Fruit fly (Drosophila melanogaster) whole organism, prepupa: ENCODE results near the gene CG8641.

ENCODE experiments used
- Blimp-1 ChIP-seq: fragments of 200-800 bp; sonication (Bioruptor generic); optimal IDR thresholded peaks from 3 replicates; lab custom pipeline; 2017; ENCODE audit warnings: missing biosample characterization, missing genetic modification characterization, mild to moderate bottlenecking, moderate library complexity, missing genetic modification reagents
- CG10631 ChIP-seq: fragments of 200-800 bp; sonication (Bioruptor generic); optimal IDR thresholded peaks from 2 replicates; lab custom pipeline; 2016; ENCODE audit warnings: missing biosample characterization, missing genetic modification characterization
- CG11294 ChIP-seq: fragments of 200-800 bp; sonication (Bioruptor generic); IDR thresholded peaks from 2 replicates; pipeline ENCODE4 v1.3.6; 2022; ENCODE audit warnings: missing biosample characterization, missing genetic modification characterization
- CG11902 ChIP-seq: fragments of 200-800 bp; sonication (Bioruptor generic); optimal IDR thresholded peaks from 3 replicates; lab custom pipeline; 2016; ENCODE audit warnings: missing biosample characterization, missing genetic modification characterization
- CG15336 ChIP-seq: fragments of 200-800 bp; sonication (Bioruptor generic); IDR thresholded peaks from 2 replicates; pipeline ENCODE4 v1.3.6; 2022; ENCODE audit warnings: missing biosample characterization, missing genetic modification characterization
- CG1621 ChIP-seq: fragments of 200-800 bp; sonication (Bioruptor generic); optimal IDR thresholded peaks from 3 replicates; lab custom pipeline; 2018; ENCODE audit warnings: missing biosample characterization, mild to moderate bottlenecking, missing genetic modification characterization
- CG16779 ChIP-seq: fragments of 200-800 bp; sonication (Bioruptor generic); optimal IDR thresholded peaks from 3 replicates; lab custom pipeline; 2017; ENCODE audit warnings: missing biosample characterization, mild to moderate bottlenecking, missing genetic modification characterization
- CG3032 ChIP-seq: fragments of 200-800 bp; optimal IDR thresholded peaks from 2 replicates; lab custom pipeline; 2019; ENCODE audit warnings: missing biosample characterization, mild to moderate bottlenecking, missing genetic modification characterization, moderate library complexity
- CG31627 ChIP-seq: fragments of 200-800 bp; sonication (Bioruptor generic); optimal IDR thresholded peaks from 3 replicates; lab custom pipeline; 2016; ENCODE audit warnings: missing biosample characterization, missing genetic modification characterization
- CG32006 ChIP-seq: fragments of 200-800 bp; sonication (Bioruptor generic); optimal IDR thresholded peaks from 3 replicates; lab custom pipeline; 2017; ENCODE audit warnings: missing biosample characterization, mild to moderate bottlenecking, missing genetic modification characterization
- CG4318 ChIP-seq: fragments of 200-800 bp; sonication (Bioruptor generic); optimal IDR thresholded peaks from 3 replicates; lab custom pipeline; 2017; ENCODE audit warnings: missing biosample characterization, mild to moderate bottlenecking, missing genetic modification characterization
- CG6163 ChIP-seq: fragments of 200-800 bp; sonication (Bioruptor generic); IDR thresholded peaks from 3 replicates; pipeline ENCODE4 v1.3.6; 2022; ENCODE audit warnings: missing biosample characterization, missing genetic modification characterization
- CG6276 ChIP-seq: fragments of 200-800 bp; sonication (Bioruptor generic); optimal IDR thresholded peaks from 2 replicates; lab custom pipeline; 2017; ENCODE audit warnings: missing biosample characterization, mild to moderate bottlenecking, missing genetic modification characterization
- CG6854 ChIP-seq: fragments of 200-800 bp; sonication (Bioruptor generic); optimal IDR thresholded peaks from 2 replicates; lab custom pipeline; 2017; ENCODE audit warnings: missing biosample characterization, mild to moderate bottlenecking, missing genetic modification characterization
- CG7368 ChIP-seq: fragments of 200-800 bp; sonication (Bioruptor generic); optimal IDR thresholded peaks from 3 replicates; lab custom pipeline; 2016; ENCODE audit warnings: missing biosample characterization, missing genetic modification characterization
- CG8319 ChIP-seq: fragments of 200-800 bp; sonication (Bioruptor generic); optimal IDR thresholded peaks from 3 replicates; lab custom pipeline; 2016; ENCODE audit warnings: missing biosample characterization, missing genetic modification characterization
- CG8632 ChIP-seq: fragments of 200-800 bp; sonication (Bioruptor generic); optimal IDR thresholded peaks from 3 replicates; lab custom pipeline; 2016; ENCODE audit warnings: missing biosample characterization, missing genetic modification characterization
- CG9139 ChIP-seq: fragments of 200-800 bp; sonication (Bioruptor generic); optimal IDR thresholded peaks from 3 replicates; lab custom pipeline; 2017; ENCODE audit warnings: missing biosample characterization, mild to moderate bottlenecking, missing genetic modification characterization
- Eip75B ChIP-seq: fragments of 200-800 bp; sonication (Bioruptor generic); optimal IDR thresholded peaks from 3 replicates; lab custom pipeline; 2016; ENCODE audit warnings: missing biosample characterization, missing genetic modification characterization
- Eip78C ChIP-seq: fragments of 200-800 bp; sonication (Bioruptor generic); peaks from one replicate; lab custom pipeline; 2016; ENCODE audit warnings: missing biosample characterization, missing genetic modification characterization
- Eip93F ChIP-seq: fragments of 200-800 bp; sonication (Bioruptor generic); optimal IDR thresholded peaks from 2 replicates; lab custom pipeline; 2016; ENCODE audit warnings: missing biosample characterization, mild to moderate bottlenecking, missing genetic modification characterization
- Ets21C ChIP-seq: fragments of 200-800 bp; sonication (Bioruptor generic); optimal IDR thresholded peaks from 3 replicates; lab custom pipeline; 2016; ENCODE audit warnings: missing biosample characterization, missing genetic modification characterization
- Ets96B ChIP-seq: fragments of 200-800 bp; optimal IDR thresholded peaks from 2 replicates; lab custom pipeline; 2019; ENCODE audit warnings: missing biosample characterization, mild to moderate bottlenecking, missing genetic modification characterization, moderate library complexity
- Gug ChIP-seq: fragments of 200-800 bp; sonication (Bioruptor generic); IDR thresholded peaks from 2 replicates; pipeline ENCODE4 v1.3.6; 2022; ENCODE audit warnings: missing biosample characterization, missing genetic modification characterization
- Hr38 ChIP-seq: sonication (Bioruptor generic); optimal IDR thresholded peaks from 2 replicates; lab custom pipeline; 2016; ENCODE audit warnings: missing biosample characterization, missing genetic modification characterization
- Hr39 ChIP-seq: fragments of 200-800 bp; sonication (Bioruptor generic); optimal IDR thresholded peaks from 2 replicates; lab custom pipeline; 2016; ENCODE audit warnings: missing biosample characterization, missing genetic modification characterization
- Hr4 ChIP-seq: fragments of 200-800 bp; sonication (Bioruptor generic); optimal IDR thresholded peaks from 3 replicates; lab custom pipeline; 2016; ENCODE audit warnings: missing biosample characterization, missing genetic modification characterization
- Lpt ChIP-seq: fragments of 200-800 bp; sonication (Bioruptor generic); optimal IDR thresholded peaks from 3 replicates; lab custom pipeline; 2016; ENCODE audit warnings: missing biosample characterization, missing genetic modification characterization
- Met ChIP-seq: fragments of 200-800 bp; sonication (Bioruptor generic); optimal IDR thresholded peaks from 3 replicates; lab custom pipeline; 2016; ENCODE audit warnings: missing biosample characterization, missing genetic modification characterization
- OdsH ChIP-seq: fragments of 200-800 bp; sonication (Bioruptor generic); optimal IDR thresholded peaks from 3 replicates; lab custom pipeline; 2016; ENCODE audit warnings: missing biosample characterization, missing genetic modification characterization
- Smox ChIP-seq: fragments of 200-800 bp; sonication (Bioruptor generic); optimal IDR thresholded peaks from 3 replicates; lab custom pipeline; 2016; ENCODE audit warnings: missing biosample characterization, missing genetic modification characterization
- Sox15 ChIP-seq: fragments of 200-800 bp; sonication (Bioruptor generic); optimal IDR thresholded peaks from 3 replicates; lab custom pipeline; 2016; ENCODE audit warnings: missing biosample characterization, missing genetic modification characterization
- acj6 ChIP-seq: fragments of 200-800 bp; sonication (Bioruptor generic); optimal IDR thresholded peaks from 3 replicates; lab custom pipeline; 2016; ENCODE audit warnings: missing biosample characterization, missing genetic modification characterization
- cyc ChIP-seq: fragments of 200-800 bp; sonication (Bioruptor generic); optimal IDR thresholded peaks from 3 replicates; lab custom pipeline; 2016; ENCODE audit warnings: missing biosample characterization, missing genetic modification characterization
- dac ChIP-seq: fragments of 200-800 bp; sonication (Bioruptor generic); optimal IDR thresholded peaks from 2 replicates; lab custom pipeline; 2017; ENCODE audit warnings: missing biosample characterization, mild to moderate bottlenecking, missing genetic modification characterization
- dsx ChIP-seq: fragments of 200-800 bp; optimal IDR thresholded peaks from 3 replicates; lab custom pipeline; 2019; ENCODE audit warnings: missing biosample characterization, mild to moderate bottlenecking, missing genetic modification characterization, moderate library complexity; ENCODE audit not compliant: poor library complexity, severe bottlenecking
- eg ChIP-seq: fragments of 200-800 bp; sonication (Bioruptor generic); IDR thresholded peaks from 3 replicates; pipeline ENCODE4 v1.3.6; 2022; ENCODE audit warnings: missing biosample characterization, missing genetic modification characterization
- esn ChIP-seq: fragments of 200-800 bp; sonication (Bioruptor generic); optimal IDR thresholded peaks from 2 replicates; lab custom pipeline; 2016; ENCODE audit warnings: missing biosample characterization, mild to moderate bottlenecking, missing genetic modification characterization, moderate library complexity
- net ChIP-seq: fragments of 200-800 bp; sonication (Bioruptor generic); optimal IDR thresholded peaks from 3 replicates; lab custom pipeline; 2016; ENCODE audit warnings: missing biosample characterization, missing genetic modification characterization
- pdm3 ChIP-seq: fragments of 200-800 bp; sonication (Bioruptor generic); optimal IDR thresholded peaks from 3 replicates; lab custom pipeline; 2016; ENCODE audit warnings: missing biosample characterization, missing genetic modification characterization
- spab ChIP-seq: fragments of 200-800 bp; sonication (Bioruptor generic); optimal IDR thresholded peaks from 2 replicates; lab custom pipeline; 2017; ENCODE audit warnings: missing biosample characterization, mild to moderate bottlenecking, missing genetic modification characterization, missing genetic modification reagents
- ss ChIP-seq, 2 experiments: fragments of 200-800 bp; sonication (Bioruptor generic); optimal IDR thresholded peaks; 2 replicates in 1 of 2; 3 replicates in 1 of 2; lab custom pipeline; 2017 to 2018; ENCODE audit warnings: mild to moderate bottlenecking in 2 of 2, missing biosample characterization in 2 of 2, missing genetic modification characterization in 2 of 2, moderate library complexity in 1 of 2
- svp ChIP-seq: fragments of 200-800 bp; sonication (Bioruptor generic); peaks from one replicate; lab custom pipeline; 2016; ENCODE audit warnings: missing biosample characterization, missing genetic modification characterization
- vri ChIP-seq: fragments of 200-800 bp; sonication (Bioruptor generic); optimal IDR thresholded peaks from 3 replicates; lab custom pipeline; 2016; ENCODE audit warnings: missing biosample characterization, mild to moderate bottlenecking, missing genetic modification characterization

CG8641 gene

DNA sequence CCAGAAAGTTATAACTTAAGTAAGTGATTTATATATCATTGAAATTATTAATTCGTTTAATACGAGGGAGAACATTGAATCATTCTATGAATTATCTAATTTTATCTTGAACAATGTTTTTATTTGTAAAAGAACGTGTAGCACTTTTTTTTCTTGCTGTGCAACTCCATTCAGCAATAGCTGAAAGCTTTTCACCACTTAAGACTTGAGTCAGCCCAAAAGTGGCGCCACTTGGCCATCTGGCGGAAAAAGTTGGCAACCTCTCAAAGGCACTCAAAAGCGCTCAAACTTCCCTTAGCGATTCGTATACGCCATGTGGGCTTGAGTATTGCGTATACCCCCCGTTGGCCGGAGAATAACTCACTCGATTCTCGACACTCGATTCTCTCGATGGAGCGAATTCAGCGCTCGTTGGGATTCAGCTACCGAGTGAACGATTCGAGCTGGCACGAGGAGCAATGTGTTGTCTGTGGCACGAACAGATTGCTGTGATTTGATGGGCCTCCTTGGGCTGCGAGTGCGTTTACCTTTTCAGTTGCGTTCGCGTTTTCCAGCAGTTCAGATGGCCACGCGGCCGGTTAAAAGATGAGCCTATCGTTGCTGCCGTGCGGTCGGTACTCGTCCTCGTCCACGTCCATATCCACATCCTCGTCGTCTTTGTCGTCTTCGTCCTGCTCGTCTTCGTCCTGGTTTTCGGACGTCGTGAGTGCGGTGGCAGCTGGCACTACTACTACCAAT lies 63.5 kb downstream of the CG8641 start (continued):
- TF ChIP-seq Blimp-1 (GFP tag; lab: Kevin White, UChicago) (no peak), CG6854 (GFP tag; lab: Kevin White, UChicago) (no peak), OdsH (GFP tag; lab: Kevin White, UChicago) (peak; percentile 30), CG1621 (tag; lab: Kevin White, UChicago) (no peak), Hr39 (GFP tag; lab: Kevin White, UChicago) (no peak), net (GFP tag; lab: Kevin White, UChicago) (peak; percentile 8), Hr4 (peak; percentile 62), CG32006 (GFP tag; lab: Kevin White, UChicago) (peak; percentile 31)

- TF ChIP-seq CG7368 = no peak
- TF ChIP-seq Eip78C (GFP tag; lab: Kevin White, UChicago) = peak; percentile 29
Measured at dm6 chr3L:7012271-7012670, 65.0 kb downstream of the CG8641 start.

dm6 chr3L:7009886-7010285 lies 67.4 kb downstream of the CG8641 start:
- TF ChIP-seq Eip78C (GFP tag; lab: Kevin White, UChicago) = peak; percentile 1
- peak in 1 of 2 experiments; percentile 23 for TF ChIP-seq ss (GFP tag; optimal IDR thresholded peaks at IDR 0.05; lab: Kevin White, UChicago)
- TF ChIP-seq Smox (GFP tag; lab: Kevin White, UChicago) = no peak

DNA sequence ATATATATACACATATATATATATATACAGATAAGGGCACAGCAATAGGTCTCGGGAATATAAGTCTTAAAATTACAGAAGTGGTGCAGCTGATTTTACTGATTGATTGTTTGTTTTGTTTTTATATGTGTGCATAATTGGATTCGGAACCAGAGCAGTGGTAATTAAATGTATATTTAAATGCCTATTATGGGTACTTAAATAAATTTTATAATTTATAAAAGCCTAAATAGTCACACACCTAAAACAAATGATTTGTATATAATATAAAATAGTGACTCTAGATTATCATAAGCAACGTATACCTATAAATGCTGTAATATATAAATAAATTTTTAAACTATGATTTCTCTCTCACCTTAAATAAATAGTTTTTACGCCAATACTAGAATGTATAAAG lies 67.9 kb downstream of the CG8641 start:
- TF ChIP-seq CG1621 (tag; lab: Kevin White, UChicago) (no peak), CG6854 (GFP tag; lab: Kevin White, UChicago) (no peak), dac (GFP tag; lab: Kevin White, UChicago) (no peak), CG4318 (GFP tag; lab: Kevin White, UChicago) (no peak), CG9139 (GFP tag; lab: Kevin White, UChicago) (no peak), Ets96B (tag; lab: Kevin White, UChicago) (peak; percentile 29), Ets21C (no peak), CG6163 (GFP tag; lab: Robert Waterston, UW) (no peak), CG6276 (GFP tag; lab: Kevin White, UChicago) (peak; percentile 31), Hr38 (GFP tag; lab: Kevin White, UChicago) (no peak), svp (GFP tag; lab: Kevin White, UChicago) (peak; percentile 57), net (GFP tag; lab: Kevin White, UChicago) (no peak), Smox (GFP tag; lab: Kevin White, UChicago) (no peak), Lpt (GFP tag; lab: Kevin White, UChicago) (no peak), acj6 (GFP tag; lab: Kevin White, UChicago) (no peak), pdm3 (GFP tag; lab: Kevin White, UChicago) (no peak), CG8632 (GFP tag; lab: Kevin White, UChicago) (peak; percentile 5), OdsH (GFP tag; lab: Kevin White, UChicago) (peak; percentile 2), Met (GFP tag; lab: Kevin White, UChicago) (no peak), CG11294 (GFP tag; lab: Robert Waterston, UW) (no peak), Hr39 (GFP tag; lab: Kevin White, UChicago) (no peak), esn (GFP tag; lab: Kevin White, UChicago) (no peak), CG15336 (GFP tag; lab: Robert Waterston, UW) (no peak), eg (GFP tag; lab: Robert Waterston, UW) (no peak), Gug (GFP tag; lab: Robert Waterston, UW) (no peak), CG32006 (GFP tag; lab: Kevin White, UChicago) (peak; percentile 40), vri (GFP tag; lab: Kevin White, UChicago) (no peak), spab (peak; percentile 2), CG16779 (tag; lab: Kevin White, UChicago) (no peak), CG8319 (GFP tag; lab: Kevin White, UChicago) (no peak), CG3032 (tag; lab: Kevin White, UChicago) (peak; percentile 42), CG10631 (GFP tag; lab: Kevin White, UChicago) (no peak), CG31627 (GFP tag; lab: Kevin White, UChicago) (no peak), dsx (GFP tag; lab: Kevin White, UChicago) (no peak), Eip75B (GFP tag; lab: Kevin White, UChicago) (no peak), Sox15 (GFP tag; lab: Kevin White, UChicago) (no peak), Eip93F (GFP tag; lab: Kevin White, UChicago) (no peak), CG11902 (GFP tag; lab: Kevin White, UChicago) (no peak), cyc (GFP tag; lab: Kevin White, UChicago) (no peak)
